Worm (Caenorhabditis elegans): Measurements from ENCODE around the gene ints-5.

ints-5 gene

DNA sequence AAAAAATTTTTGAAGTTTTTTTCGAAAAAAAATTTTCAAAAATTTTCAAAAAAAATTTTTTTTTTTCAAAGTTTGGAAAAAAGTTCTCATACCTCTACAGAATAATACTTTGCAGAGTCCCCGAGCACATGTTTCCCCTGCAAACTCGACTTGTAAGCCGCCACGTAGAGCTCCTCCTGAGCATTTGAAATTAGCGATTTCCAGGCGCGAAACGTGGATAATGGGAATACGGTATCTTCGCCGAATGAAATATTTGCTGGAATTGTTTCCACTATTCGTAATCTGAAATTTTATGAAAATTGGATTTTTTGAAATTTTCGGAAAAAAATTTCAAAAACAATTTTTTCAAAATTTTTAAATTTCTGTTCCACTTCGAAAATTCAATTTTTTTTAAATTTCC is 42.4 kb downstream of the ints-5 start:
- TF ChIP-seq cnd-1 (tag; optimal IDR thresholded peaks at IDR 0.05) (no peak), unc-39 (tag; optimal IDR thresholded peaks at IDR 0.05) (no peak), snpc-4 (tag; optimal IDR thresholded peaks at IDR 0.05) (no peak), unc-62 (GFP tag; optimal IDR thresholded peaks at IDR 0.05) (no peak), nhr-76 (tag; optimal IDR thresholded peaks at IDR 0.05) (no peak), M03D4.4 (tag; optimal IDR thresholded peaks at IDR 0.05) (no peak), ceh-83 (GFP tag; optimal IDR thresholded peaks at IDR 0.05) (no peak), lin-32 (GFP tag; optimal IDR thresholded peaks at IDR 0.05) (no peak), mls-2 (tag; optimal IDR thresholded peaks at IDR 0.05) (no peak), ceh-39 (tag; optimal IDR thresholded peaks at IDR 0.05) (no peak), ceh-43 (GFP tag; optimal IDR thresholded peaks at IDR 0.05) (no peak), mab-5 (tag; optimal IDR thresholded peaks at IDR 0.05) (no peak), nhr-28 (tag; optimal IDR thresholded peaks at IDR 0.05) (no peak), hlh-1 (tag; optimal IDR thresholded peaks at IDR 0.05) (no peak), flh-1 (GFP tag; optimal IDR thresholded peaks at IDR 0.05) (no peak), tbx-8 (GFP tag; optimal IDR thresholded peaks at IDR 0.05) (no peak), elt-1 (tag; optimal IDR thresholded peaks at IDR 0.05; ENCODE audit: borderline replicate concordance, insufficient read depth) (no peak), zip-8 (tag; optimal IDR thresholded peaks at IDR 0.05) (no peak), drap-1 (GFP tag; optimal IDR thresholded peaks at IDR 0.05) (no peak), lsy-2 (tag; optimal IDR thresholded peaks at IDR 0.05) (no peak)

- TF ChIP-seq bed-3 (GFP tag; optimal IDR thresholded peaks at IDR 0.05): no peak
- no peak for TF ChIP-seq lin-13 (tag; optimal IDR thresholded peaks at IDR 0.05)
- TF ChIP-seq ceh-43 (GFP tag; optimal IDR thresholded peaks at IDR 0.05): no peak
- TF ChIP-seq ceh-83 (GFP tag; optimal IDR thresholded peaks at IDR 0.05): no peak
- TF ChIP-seq sem-2 (GFP tag; optimal IDR thresholded peaks at IDR 0.05): no peak
- TF ChIP-seq unc-62 (GFP tag; optimal IDR thresholded peaks at IDR 0.05): no peak
- no peak for TF ChIP-seq tbx-8 (GFP tag; optimal IDR thresholded peaks at IDR 0.05)
- no peak for TF ChIP-seq nhr-237 (tag; optimal IDR thresholded peaks at IDR 0.05)
- TF ChIP-seq ham-2 (GFP tag; optimal IDR thresholded peaks at IDR 0.05): no peak
- no peak for TF ChIP-seq unc-39 (tag; optimal IDR thresholded peaks at IDR 0.05)
- TF ChIP-seq mep-1 (tag; optimal IDR thresholded peaks at IDR 0.05): no peak
- no peak for TF ChIP-seq M03D4.4 (tag; optimal IDR thresholded peaks at IDR 0.05)
- TF ChIP-seq ces-1 (GFP tag; optimal IDR thresholded peaks at IDR 0.05): no peak
- TF ChIP-seq snpc-4 (tag; optimal IDR thresholded peaks at IDR 0.05): no peak
- no peak for TF ChIP-seq unc-120 (tag; optimal IDR thresholded peaks at IDR 0.05; ENCODE audit: poor library complexity, severe bottlenecking)
- no peak for TF ChIP-seq zip-8 (tag; optimal IDR thresholded peaks at IDR 0.05)
- TF ChIP-seq mab-5 (tag; optimal IDR thresholded peaks at IDR 0.05): no peak
- TF ChIP-seq lsy-2 (tag; optimal IDR thresholded peaks at IDR 0.05): no peak
- no peak for TF ChIP-seq hlh-1 (tag; optimal IDR thresholded peaks at IDR 0.05)
- no peak for TF ChIP-seq lin-32 (GFP tag; optimal IDR thresholded peaks at IDR 0.05)
Measured at ce11 chrV:18577458-18578078, 43.8 kb downstream of the ints-5 start.

DNA sequence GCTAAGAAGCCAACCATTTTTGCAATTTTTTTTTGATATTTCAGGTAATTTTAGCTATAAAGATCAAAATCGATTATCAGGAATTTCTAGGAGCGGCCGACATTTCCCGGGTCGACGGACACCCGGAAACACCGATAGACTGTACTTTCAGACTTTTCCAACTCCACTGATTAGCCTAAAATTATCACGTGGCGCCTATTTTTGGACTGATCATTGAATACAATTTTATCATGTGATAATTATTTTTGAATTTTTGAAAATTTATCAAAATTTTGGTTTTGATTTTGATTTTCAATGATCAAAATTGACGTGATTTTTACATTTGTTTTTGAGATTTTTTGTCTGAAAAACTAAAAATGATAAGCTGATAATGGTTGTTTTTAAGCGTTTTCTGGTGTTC is 44.6 kb downstream of the ints-5 start:
- TF ChIP-seq ces-1 (GFP tag; optimal IDR thresholded peaks at IDR 0.05) (no peak), zip-8 (tag; optimal IDR thresholded peaks at IDR 0.05) (no peak), cnd-1 (tag; optimal IDR thresholded peaks at IDR 0.05) (no peak), nhr-28 (tag; optimal IDR thresholded peaks at IDR 0.05) (no peak), ceh-43 (GFP tag; optimal IDR thresholded peaks at IDR 0.05) (no peak), lin-32 (GFP tag; optimal IDR thresholded peaks at IDR 0.05) (no peak), unc-62 (GFP tag; optimal IDR thresholded peaks at IDR 0.05) (no peak), lin-13 (tag; optimal IDR thresholded peaks at IDR 0.05) (no peak), nhr-12 (tag; optimal IDR thresholded peaks at IDR 0.05) (no peak), pha-4 (tag; optimal IDR thresholded peaks at IDR 0.05) (no peak), ham-2 (GFP tag; optimal IDR thresholded peaks at IDR 0.05) (no peak)

- TF ChIP-seq ces-1 (GFP tag; optimal IDR thresholded peaks at IDR 0.05): no peak
- TF ChIP-seq lsy-2 (tag; optimal IDR thresholded peaks at IDR 0.05): no peak
- TF ChIP-seq nhr-237 (tag; optimal IDR thresholded peaks at IDR 0.05): no peak
- no peak for TF ChIP-seq ceh-83 (GFP tag; optimal IDR thresholded peaks at IDR 0.05)
- TF ChIP-seq flh-1 (GFP tag; optimal IDR thresholded peaks at IDR 0.05): no peak
- no peak for TF ChIP-seq snpc-4 (tag; optimal IDR thresholded peaks at IDR 0.05)
- TF ChIP-seq M03D4.4 (tag; optimal IDR thresholded peaks at IDR 0.05): no peak
- TF ChIP-seq mls-2 (tag; optimal IDR thresholded peaks at IDR 0.05): no peak
- no peak for TF ChIP-seq nhr-2 (tag; optimal IDR thresholded peaks at IDR 0.05)
- TF ChIP-seq ceh-39 (tag; optimal IDR thresholded peaks at IDR 0.05): no peak
- TF ChIP-seq lin-13 (tag; optimal IDR thresholded peaks at IDR 0.05): no peak
- no peak for TF ChIP-seq drap-1 (GFP tag; optimal IDR thresholded peaks at IDR 0.05)
- TF ChIP-seq elt-3 (tag; optimal IDR thresholded peaks at IDR 0.05): no peak
- no peak for TF ChIP-seq pha-4 (tag; optimal IDR thresholded peaks at IDR 0.05)
- TF ChIP-seq nhr-28 (tag; optimal IDR thresholded peaks at IDR 0.05): no peak
- TF ChIP-seq ceh-43 (GFP tag; optimal IDR thresholded peaks at IDR 0.05): no peak
- no peak for TF ChIP-seq mep-1 (tag; optimal IDR thresholded peaks at IDR 0.05)
Measured at ce11 chrV:18579684-18580083, 45.9 kb downstream of the ints-5 start, which contains the start of gene Y51A2D.13. Gene Y51A2D.13 (minus strand): TSS chrV:18579784.

Measured in whole organism, mixed stage, embryonic.